Worm (Caenorhabditis elegans) whole organism, late embryonic: ENCODE results near the gene F14H12.2.

Experiments
- C08G9.2 ChIP-seq: sonication (generic microtip); optimal IDR thresholded peaks from 2 replicates; lab custom pipeline; 2016; ENCODE audit warnings: mild to moderate bottlenecking, missing genetic modification characterization, moderate library complexity, missing compliant biosample characterization
- F13H6.1 ChIP-seq: sonication (generic microtip); optimal IDR thresholded peaks from 2 replicates; lab custom pipeline; 2016; ENCODE audit warnings: missing genetic modification characterization, missing compliant biosample characterization
- K09A11.1 ChIP-seq: sonication (generic microtip); optimal IDR thresholded peaks from 2 replicates; lab custom pipeline; 2017; ENCODE audit warnings: antibody characterized with exemption, mild to moderate bottlenecking, missing genetic modification characterization, missing compliant biosample characterization; ENCODE audit not compliant: insufficient read depth
- T23F11.4 ChIP-seq: fragments of 200-800 bp; sonication (Bioruptor generic); optimal IDR thresholded peaks from 2 replicates; lab custom pipeline; 2018; ENCODE audit warnings: mild to moderate bottlenecking, missing genetic modification characterization, missing compliant biosample characterization
- Y22D7AL.16 ChIP-seq: sonication (generic microtip); optimal IDR thresholded peaks from 2 replicates; lab custom pipeline; 2016; ENCODE audit warnings: missing genetic modification characterization, missing compliant biosample characterization
- ama-1 ChIP-seq: fragments of 150-350 bp; optimal IDR thresholded peaks from 2 replicates; lab custom pipeline; 2014
- ceh-14 ChIP-seq: sonication (generic microtip); optimal IDR thresholded peaks from 2 replicates; lab custom pipeline; 2016; ENCODE audit warnings: missing genotype, missing genetic modification characterization, missing compliant biosample characterization
- ceh-18 ChIP-seq: sonication (generic microtip); optimal IDR thresholded peaks from 2 replicates; lab custom pipeline; 2016; ENCODE audit warnings: missing genetic modification characterization, missing compliant biosample characterization
- ceh-19 ChIP-seq: fragments of 200-800 bp; sonication (Bioruptor generic); optimal IDR thresholded peaks from 2 replicates; lab custom pipeline; 2018; ENCODE audit warnings: mild to moderate bottlenecking, missing genetic modification characterization, missing compliant biosample characterization
- ceh-22 ChIP-seq: sonication (generic microtip); optimal IDR thresholded peaks from 2 replicates; lab custom pipeline; 2017; ENCODE audit warnings: missing biosample characterization, missing genetic modification characterization
- ceh-30 ChIP-seq: fragments of 150-350 bp; optimal IDR thresholded peaks from 2 replicates; lab custom pipeline; 2014; ENCODE audit warnings: missing biosample characterization, missing genetic modification characterization
- ceh-31 ChIP-seq: sonication (generic microtip); optimal IDR thresholded peaks from 2 replicates; lab custom pipeline; 2016; ENCODE audit warnings: missing genetic modification characterization, missing compliant biosample characterization
- ceh-34 ChIP-seq: sonication (generic microtip); optimal IDR thresholded peaks from 2 replicates; lab custom pipeline; 2016; ENCODE audit warnings: mild to moderate bottlenecking, missing genetic modification characterization, missing compliant biosample characterization
- ceh-45 ChIP-seq: fragments of 200-800 bp; sonication (Bioruptor generic); IDR thresholded peaks from 2 replicates; pipeline ENCODE4 v1.3.6; 2022; ENCODE audit warnings: missing genetic modification reagents, missing genetic modification characterization, missing compliant biosample characterization
- ceh-48 ChIP-seq: sonication (generic microtip); optimal IDR thresholded peaks from 2 replicates; lab custom pipeline; 2016; ENCODE audit warnings: missing genetic modification characterization, inconsistent platforms, missing compliant biosample characterization
- ceh-9 ChIP-seq: sonication (generic microtip); optimal IDR thresholded peaks from 2 replicates; lab custom pipeline; 2016; ENCODE audit warnings: mild to moderate bottlenecking, missing genetic modification characterization, inconsistent platforms, missing compliant biosample characterization
- dve-1 ChIP-seq: sonication (generic microtip); optimal IDR thresholded peaks from 2 replicates; lab custom pipeline; 2017; ENCODE audit warnings: antibody characterized with exemption, mild to moderate bottlenecking, missing genetic modification characterization, missing compliant biosample characterization
- elt-4 ChIP-seq: sonication (generic microtip); optimal IDR thresholded peaks from 2 replicates; lab custom pipeline; 2016; ENCODE audit warnings: missing genetic modification characterization, missing compliant biosample characterization
- eyg-1 ChIP-seq: sonication (generic microtip); optimal IDR thresholded peaks from 2 replicates; lab custom pipeline; 2016; ENCODE audit warnings: missing genotype, missing genetic modification characterization, missing compliant biosample characterization
- fkh-10 ChIP-seq: fragments of 150-350 bp; optimal IDR thresholded peaks from 2 replicates; lab custom pipeline; 2014; ENCODE audit warnings: missing biosample characterization, missing genetic modification reagents, missing genetic modification characterization
- gmeb-2 ChIP-seq: sonication (generic microtip); optimal IDR thresholded peaks from 2 replicates; lab custom pipeline; 2016; ENCODE audit warnings: missing genetic modification characterization, inconsistent platforms, missing compliant biosample characterization
- hlh-15 ChIP-seq: sonication (generic microtip); optimal IDR thresholded peaks from 2 replicates; lab custom pipeline; 2016; ENCODE audit warnings: missing genetic modification characterization, missing compliant biosample characterization
- lim-6 ChIP-seq: sonication (generic microtip); optimal IDR thresholded peaks from 2 replicates; lab custom pipeline; 2016; ENCODE audit warnings: missing genetic modification characterization, missing compliant biosample characterization
- lin-11 ChIP-seq: fragments of 200-800 bp; sonication (Bioruptor generic); optimal IDR thresholded peaks from 2 replicates; lab custom pipeline; 2018; ENCODE audit warnings: mild to moderate bottlenecking, missing genetic modification characterization, missing compliant biosample characterization
- mec-3 ChIP-seq: sonication (generic microtip); optimal IDR thresholded peaks from 2 replicates; lab custom pipeline; 2016; ENCODE audit warnings: borderline replicate concordance, missing genetic modification characterization, missing compliant biosample characterization
- nfya-1 ChIP-seq: sonication (generic microtip); optimal IDR thresholded peaks from 2 replicates; lab custom pipeline; 2017; ENCODE audit warnings: missing genetic modification characterization, mild to moderate bottlenecking, missing compliant biosample characterization, antibody characterized with exemption, moderate library complexity
- pat-9 ChIP-seq: fragments of 200-800 bp; sonication (Bioruptor generic); optimal IDR thresholded peaks from 2 replicates; lab custom pipeline; 2018; ENCODE audit warnings: mild to moderate bottlenecking, missing genetic modification characterization, moderate library complexity, missing compliant biosample characterization
- pha-2 ChIP-seq: sonication (generic microtip); optimal IDR thresholded peaks from 2 replicates; lab custom pipeline; 2017; ENCODE audit warnings: mild to moderate bottlenecking, missing genetic modification characterization, missing compliant biosample characterization
- ref-2 ChIP-seq: sonication (generic microtip); optimal IDR thresholded peaks from 2 replicates; lab custom pipeline; 2016; ENCODE audit warnings: missing genetic modification characterization, missing compliant biosample characterization
- rnt-1 ChIP-seq: sonication (generic microtip); optimal IDR thresholded peaks from 2 replicates; lab custom pipeline; 2016; ENCODE audit warnings: missing genetic modification characterization, missing compliant biosample characterization
- sox-2 ChIP-seq: fragments of 200-800 bp; sonication (Bioruptor generic); IDR thresholded peaks from 2 replicates; pipeline ENCODE4 v1.3.6; 2022; ENCODE audit warnings: missing genetic modification reagents, missing genetic modification characterization, missing compliant biosample characterization
- sox-4 ChIP-seq: sonication (generic microtip); optimal IDR thresholded peaks from 2 replicates; lab custom pipeline; 2017; ENCODE audit warnings: mild to moderate bottlenecking, missing genetic modification characterization, inconsistent platforms, missing compliant biosample characterization
- syd-9 ChIP-seq: sonication (generic microtip); optimal IDR thresholded peaks from 2 replicates; lab custom pipeline; 2016; ENCODE audit warnings: mild to moderate bottlenecking, missing genetic modification characterization, moderate library complexity, missing compliant biosample characterization
- tbx-2 ChIP-seq: sonication (generic microtip); optimal IDR thresholded peaks from 2 replicates; lab custom pipeline; 2016; ENCODE audit warnings: missing genetic modification characterization, missing compliant biosample characterization
- ttx-3 ChIP-seq: sonication (generic microtip); optimal IDR thresholded peaks from 2 replicates; lab custom pipeline; 2016; ENCODE audit warnings: missing genetic modification reagents, missing genetic modification characterization, missing compliant biosample characterization
- unc-3 ChIP-seq, 2 experiments: fragments of 200-800 bp in 1 of 2; sonication (Bioruptor generic) in 1 of 2; sonication (generic microtip) in 1 of 2; conservative IDR thresholded peaks in 1 of 2; optimal IDR thresholded peaks in 1 of 2; 2 replicates each; pipeline versions ENCODE4 v1.3.6 to Lab custom; 2016 to 2022; ENCODE audit warnings: missing compliant biosample characterization in 2 of 2, missing genetic modification characterization in 2 of 2, missing genetic modification reagents in 1 of 2
- ztf-16 ChIP-seq: sonication (generic microtip); optimal IDR thresholded peaks from 2 replicates; lab custom pipeline; 2017; ENCODE audit warnings: missing genetic modification characterization, missing compliant biosample characterization

Gene F14H12.2

ce11 chrX:4357467-4357866, 7.2 kb downstream of the F14H12.2 start, which contains the start of gene F14H12.6:
Gene F14H12.6 (minus strand): TSS chrX:4357567.
- TF ChIP-seq ztf-16 (no peak), elt-4 (tag; lab: Kevin White, UChicago) (no peak)

- TF ChIP-seq sox-4 (tag; lab: Kevin White, UChicago) = no peak
- no peak for TF ChIP-seq ceh-22 (tag; lab: Kevin White, UChicago)
- no peak for TF ChIP-seq pha-2 (tag; lab: Kevin White, UChicago)
- no peak for TF ChIP-seq syd-9 (tag; lab: Kevin White, UChicago)
- TF ChIP-seq lim-6 = no peak
- TF ChIP-seq Y22D7AL.16 (tag; lab: Kevin White, UChicago) = no peak
These were observed 8.7 kb downstream of the F14H12.2 start for ce11 chrX:4359030-4359429.

- no peak for TF ChIP-seq ceh-45 (GFP tag; lab: Robert Waterston, UW)
- TF ChIP-seq gmeb-2 = no peak
- no peak for TF ChIP-seq tbx-2 (tag; lab: Kevin White, UChicago)
- TF ChIP-seq syd-9 (tag; lab: Kevin White, UChicago) = no peak
- no peak for TF ChIP-seq mec-3 (tag; lab: Kevin White, UChicago)
- TF ChIP-seq ceh-22 (tag; lab: Kevin White, UChicago) = no peak
- no peak for TF ChIP-seq unc-3 (GFP tag; conservative IDR thresholded peaks at IDR 0.05; lab: Robert Waterston, UW)
- no peak for TF ChIP-seq unc-3 (tag; optimal IDR thresholded peaks at IDR 0.05; lab: Kevin White, UChicago)
- no peak for TF ChIP-seq ceh-18 (tag; lab: Kevin White, UChicago)
- no peak for TF ChIP-seq pat-9 (tag; lab: Kevin White, UChicago)
- no peak for TF ChIP-seq ceh-14 (tag; lab: Kevin White, UChicago)
- no peak for TF ChIP-seq Y22D7AL.16 (tag; lab: Kevin White, UChicago)
- no peak for TF ChIP-seq nfya-1 (tag; lab: Kevin White, UChicago)
- TF ChIP-seq rnt-1 (tag; lab: Kevin White, UChicago) = no peak
- no peak for TF ChIP-seq dve-1 (tag; lab: Kevin White, UChicago)
- TF ChIP-seq sox-4 (tag; lab: Kevin White, UChicago) = no peak
- no peak for TF ChIP-seq C08G9.2
- no peak for TF ChIP-seq T23F11.4
- TF ChIP-seq ceh-9 (tag; lab: Kevin White, UChicago) = no peak
These were observed 12.2 kb downstream of the F14H12.2 start, which contains the start of gene F14H12.7 for ce11 chrX:4362522-4362921. Gene F14H12.7 (minus strand): TSS chrX:4362622.

- TF ChIP-seq sox-2 (GFP tag; lab: Robert Waterston, UW) (no peak), K09A11.1 (tag; lab: Kevin White, UChicago) (no peak), lin-11 (tag; lab: Kevin White, UChicago) (no peak), ama-1 (lab: Kevin White, UChicago) (no peak), hlh-15 (tag; lab: Kevin White, UChicago) (no peak), ttx-3 (no peak)
These were observed 12.9 kb downstream of the F14H12.2 start, which contains the start of gene F14H12.17 for ce11 chrX:4363200-4363599. Gene F14H12.17 (minus strand): TSS chrX:4363300.

ce11 chrX:4364877-4365276, 14.6 kb downstream of the F14H12.2 start, which contains the start of gene F14H12.8:
Gene F14H12.8 (minus strand): TSS chrX:4364977.
- TF ChIP-seq unc-3 (GFP tag; conservative IDR thresholded peaks at IDR 0.05; lab: Robert Waterston, UW) (no peak), unc-3 (tag; optimal IDR thresholded peaks at IDR 0.05; lab: Kevin White, UChicago) (no peak), ceh-19 (GFP tag; lab: Kevin White, UChicago) (no peak), syd-9 (tag; lab: Kevin White, UChicago) (no peak), ceh-31 (no peak), ref-2 (no peak), ceh-48 (tag; lab: Kevin White, UChicago) (no peak), eyg-1 (tag; lab: Kevin White, UChicago) (no peak), lin-11 (tag; lab: Kevin White, UChicago) (no peak), ceh-34 (tag; lab: Kevin White, UChicago) (no peak), fkh-10 (GFP tag; lab: Kevin White, UChicago) (no peak), ztf-16 (no peak), Y22D7AL.16 (tag; lab: Kevin White, UChicago) (no peak), F13H6.1 (tag; lab: Kevin White, UChicago) (no peak), hlh-15 (tag; lab: Kevin White, UChicago) (no peak), ceh-30 (no peak), C08G9.2 (no peak)
